Fruit fly (Drosophila melanogaster) whole organism, embryonic: ENCODE measurements around the gene nonC.

Experiments used
- Bgb ChIP-seq: fragments of 200-800 bp; sonication (Bioruptor generic); IDR thresholded peaks from 2 replicates; pipeline ENCODE4 v1.3.6; 2022; ENCODE audit warnings: missing biosample characterization, missing genetic modification characterization; ENCODE audit not compliant: partially characterized antibody
- CG10209 ChIP-seq: fragments of 200-800 bp; sonication (Bioruptor generic); optimal IDR thresholded peaks from 3 replicates; lab custom pipeline; 2017; ENCODE audit warnings: missing biosample characterization, mild to moderate bottlenecking, missing genetic modification characterization, missing genetic modification reagents
- CG10654 ChIP-seq: fragments of 200-800 bp; sonication (Bioruptor generic); optimal IDR thresholded peaks from 2 replicates; lab custom pipeline; 2016; ENCODE audit warnings: missing biosample characterization, missing genetic modification characterization
- CG12744 ChIP-seq: fragments of 200-800 bp; sonication (Bioruptor generic); optimal IDR thresholded peaks from 2 replicates; lab custom pipeline; 2016; ENCODE audit warnings: missing biosample characterization, missing genetic modification characterization
- CG13775 ChIP-seq: fragments of 200-800 bp; sonication (Bioruptor generic); optimal IDR thresholded peaks from 3 replicates; lab custom pipeline; 2017; ENCODE audit warnings: missing biosample characterization, mild to moderate bottlenecking, missing genetic modification characterization
- CG14860 ChIP-seq: fragments of 200-800 bp; sonication (Bioruptor generic); IDR thresholded peaks from 3 replicates; pipeline ENCODE4 v1.3.6; 2022; ENCODE audit warnings: missing biosample characterization, missing genetic modification characterization; ENCODE audit not compliant: partially characterized antibody
- CG1647 ChIP-seq: fragments of 200-800 bp; sonication (Bioruptor generic); optimal IDR thresholded peaks from 3 replicates; lab custom pipeline; 2016; ENCODE audit warnings: missing biosample characterization, missing genetic modification characterization
- CG16779 ChIP-seq: fragments of 200-800 bp; sonication (Bioruptor generic); IDR thresholded peaks from 2 replicates; pipeline ENCODE4 v1.3.6; 2022; ENCODE audit warnings: missing biosample characterization, missing genetic modification characterization
- CG16863 ChIP-seq: fragments of 200-800 bp; sonication (Bioruptor generic); optimal IDR thresholded peaks from 3 replicates; lab custom pipeline; 2016; ENCODE audit warnings: missing biosample characterization, missing genetic modification characterization
- CG17186 ChIP-seq: fragments of 200-800 bp; sonication (Bioruptor generic); optimal IDR thresholded peaks from 3 replicates; lab custom pipeline; 2017; ENCODE audit warnings: missing biosample characterization, missing genetic modification reagents, missing genetic modification characterization
- CG2116 ChIP-seq: fragments of 200-800 bp; sonication (Bioruptor generic); optimal IDR thresholded peaks from 3 replicates; lab custom pipeline; 2018; ENCODE audit warnings: missing biosample characterization, mild to moderate bottlenecking, missing genetic modification characterization
- CG2129 ChIP-seq: fragments of 200-800 bp; sonication (Bioruptor generic); IDR thresholded peaks from 2 replicates; pipeline ENCODE4 v1.3.6; 2022; ENCODE audit warnings: missing biosample characterization, missing genetic modification characterization; ENCODE audit not compliant: partially characterized antibody
- CG2202 ChIP-seq: fragments of 200-800 bp; sonication (Bioruptor generic); optimal IDR thresholded peaks from 2 replicates; lab custom pipeline; 2018; ENCODE audit warnings: missing biosample characterization, mild to moderate bottlenecking, missing genetic modification characterization
- CG30431 ChIP-seq: fragments of 200-800 bp; sonication (Bioruptor generic); optimal IDR thresholded peaks from 2 replicates; lab custom pipeline; 2017; ENCODE audit warnings: missing biosample characterization, missing genetic modification characterization
- CG4424 ChIP-seq: fragments of 200-800 bp; sonication (Bioruptor generic); optimal IDR thresholded peaks from 3 replicates; lab custom pipeline; 2016; ENCODE audit warnings: missing biosample characterization, missing genetic modification characterization
- CG4617 ChIP-seq: fragments of 200-800 bp; sonication (Bioruptor generic); optimal IDR thresholded peaks from 3 replicates; lab custom pipeline; 2016; ENCODE audit warnings: missing biosample characterization, missing genetic modification characterization, borderline replicate concordance
- CG6254 ChIP-seq: fragments of 200-800 bp; sonication (Bioruptor generic); optimal IDR thresholded peaks from 3 replicates; lab custom pipeline; 2017; ENCODE audit warnings: mild to moderate bottlenecking, missing biosample characterization, missing genetic modification reagents, missing genetic modification characterization
- CG6272 ChIP-seq: fragments of 200-800 bp; sonication (Bioruptor generic); IDR thresholded peaks from 2 replicates; pipeline ENCODE4 v1.3.6; 2022; ENCODE audit warnings: missing biosample characterization, missing genetic modification characterization
- CG8388 ChIP-seq: fragments of 200-800 bp; sonication (Bioruptor generic); optimal IDR thresholded peaks from 2 replicates; lab custom pipeline; 2019; ENCODE audit warnings: missing biosample characterization, mild to moderate bottlenecking, missing genetic modification characterization, moderate library complexity
- CG9932 ChIP-seq: fragments of 200-800 bp; sonication (Bioruptor generic); IDR thresholded peaks from 2 replicates; pipeline ENCODE4 v1.3.6; 2022; ENCODE audit warnings: missing biosample characterization, missing genetic modification characterization
- D19A ChIP-seq: fragments of 200-800 bp; optimal IDR thresholded peaks from 3 replicates; lab custom pipeline; 2019; ENCODE audit warnings: missing biosample characterization, mild to moderate bottlenecking, missing genetic modification characterization, moderate library complexity
- Dad ChIP-seq: fragments of 200-800 bp; sonication (Bioruptor generic); optimal IDR thresholded peaks from 3 replicates; lab custom pipeline; 2016; ENCODE audit warnings: missing biosample characterization, missing genetic modification characterization
- Dip2 ChIP-seq: fragments of 200-800 bp; sonication (Bioruptor generic); IDR thresholded peaks from 2 replicates; pipeline ENCODE4 v1.3.6; 2022; ENCODE audit warnings: missing biosample characterization, missing genetic modification characterization
- Dref ChIP-seq: fragments of 200-800 bp; sonication (Bioruptor generic); IDR thresholded peaks from 2 replicates; pipeline ENCODE4 v1.3.6; 2022; ENCODE audit warnings: missing biosample characterization, missing genetic modification characterization
- Elba2 ChIP-seq: fragments of 200-800 bp; sonication (Bioruptor generic); optimal IDR thresholded peaks from 3 replicates; lab custom pipeline; 2016; ENCODE audit warnings: missing biosample characterization, missing genetic modification characterization
- Lpt ChIP-seq: fragments of >200 bp; optimal IDR thresholded peaks from 2 replicates; lab custom pipeline; 2018; ENCODE audit warnings: missing biosample characterization, missing genetic modification characterization
- Oli ChIP-seq: fragments of 200-800 bp; sonication (Bioruptor generic); optimal IDR thresholded peaks from 2 replicates; lab custom pipeline; 2018; ENCODE audit warnings: missing biosample characterization, mild to moderate bottlenecking, missing genetic modification characterization, moderate library complexity
- Rfx ChIP-seq: fragments of 200-800 bp; sonication (Bioruptor generic); IDR thresholded peaks from 2 replicates; pipeline ENCODE4 v1.3.6; 2022; ENCODE audit warnings: missing biosample characterization, missing genetic modification characterization
- Sry-δ ChIP-seq: fragments of 200-800 bp; sonication (Bioruptor generic); optimal IDR thresholded peaks from 2 replicates; lab custom pipeline; 2016; ENCODE audit warnings: missing biosample characterization, missing genetic modification characterization
- Vsx1 ChIP-seq: fragments of 200-800 bp; sonication (Bioruptor generic); optimal IDR thresholded peaks from 2 replicates; lab custom pipeline; 2017; ENCODE audit warnings: missing biosample characterization, mild to moderate bottlenecking, missing genetic modification characterization, missing genetic modification reagents
- abd-A ChIP-seq: fragments of 200-800 bp; sonication (Bioruptor generic); optimal IDR thresholded peaks from 3 replicates; lab custom pipeline; 2019; ENCODE audit warnings: missing biosample characterization, mild to moderate bottlenecking, missing genetic modification characterization, moderate library complexity
- chinmo ChIP-seq: fragments of 200-800 bp; sonication (Bioruptor generic); IDR thresholded peaks from 4 replicates; pipeline ENCODE4 v1.3.6; 2022; ENCODE audit warnings: missing biosample characterization, missing genetic modification characterization; ENCODE audit not compliant: partially characterized antibody
- dan ChIP-seq: fragments of 200-800 bp; sonication (Bioruptor generic); IDR thresholded peaks from 2 replicates; pipeline ENCODE4 v1.3.6; 2022; ENCODE audit warnings: missing biosample characterization, missing genetic modification characterization
- fd102C ChIP-seq: fragments of 200-800 bp; sonication (Bioruptor generic); optimal IDR thresholded peaks from 2 replicates; lab custom pipeline; 2018; ENCODE audit warnings: missing biosample characterization, mild to moderate bottlenecking, missing genetic modification characterization, moderate library complexity
- fd64A ChIP-seq: fragments of 200-800 bp; sonication (Bioruptor generic); optimal IDR thresholded peaks from 3 replicates; lab custom pipeline; 2018; ENCODE audit warnings: missing biosample characterization, mild to moderate bottlenecking, missing genetic modification characterization
- gcm2 ChIP-seq: fragments of 200-800 bp; sonication (Bioruptor generic); optimal IDR thresholded peaks from 2 replicates; lab custom pipeline; 2016; ENCODE audit warnings: missing biosample characterization, missing genetic modification characterization
- gfzf ChIP-seq: fragments of 200-800 bp; sonication (Bioruptor generic); optimal IDR thresholded peaks from 2 replicates; lab custom pipeline; 2016; ENCODE audit warnings: missing biosample characterization, mild to moderate bottlenecking, missing genetic modification characterization, moderate library complexity
- ind ChIP-seq: fragments of 200-800 bp; sonication (Bioruptor generic); optimal IDR thresholded peaks from 3 replicates; lab custom pipeline; 2016; ENCODE audit warnings: missing biosample characterization, missing genetic modification characterization
- kni ChIP-seq: fragments of 200-800 bp; sonication (Bioruptor generic); optimal IDR thresholded peaks from 3 replicates; lab custom pipeline; 2017; ENCODE audit warnings: mild to moderate bottlenecking, missing biosample characterization, missing genetic modification reagents, missing genetic modification characterization
- lmd ChIP-seq: fragments of 200-800 bp; sonication (Bioruptor generic); IDR thresholded peaks from 2 replicates; pipeline ENCODE4 v1.3.6; 2022; ENCODE audit warnings: missing biosample characterization, missing genetic modification characterization
- luna ChIP-seq: fragments of 200-800 bp; sonication (Bioruptor generic); optimal IDR thresholded peaks from 2 replicates; lab custom pipeline; 2016; ENCODE audit warnings: missing biosample characterization, missing genetic modification characterization
- nmo ChIP-seq: fragments of 200-800 bp; sonication (Bioruptor generic); optimal IDR thresholded peaks from 2 replicates; lab custom pipeline; 2018; ENCODE audit warnings: missing biosample characterization, mild to moderate bottlenecking, missing genetic modification characterization, moderate library complexity
- sc ChIP-seq, 3 experiments: fragments of >200 bp in 2 of 3; fragments of 200-800 bp in 1 of 3; sonication (Bioruptor generic) in 1 of 3; optimal IDR thresholded peaks; 2 replicates in 2 of 3; 3 replicates in 1 of 3; lab custom pipeline; 2017; ENCODE audit warnings: mild to moderate bottlenecking in 1 of 3, missing biosample characterization in 1 of 3, missing genetic modification characterization in 1 of 3, missing genetic modification reagents in 1 of 3
- usp ChIP-seq: fragments of >200 bp; optimal IDR thresholded peaks from 2 replicates; lab custom pipeline; 2017; ENCODE audit warnings: missing biosample characterization, missing genetic modification characterization
- vvl ChIP-seq: fragments of 200-800 bp; sonication (Bioruptor generic); IDR thresholded peaks from 2 replicates; pipeline ENCODE4 v1.3.6; 2022; ENCODE audit warnings: missing biosample characterization, missing genetic modification characterization
- wdn ChIP-seq: fragments of 200-800 bp; sonication (Bioruptor generic); IDR thresholded peaks from 2 replicates; pipeline ENCODE4 v1.3.6; 2022; ENCODE audit warnings: missing biosample characterization, missing genetic modification characterization
- wor ChIP-seq: fragments of 200-800 bp; sonication (Bioruptor generic); IDR thresholded peaks from 2 replicates; pipeline ENCODE4 v1.3.6; 2022; ENCODE audit warnings: missing biosample characterization, missing genetic modification characterization
- z ChIP-seq: fragments of 200-800 bp; sonication (Bioruptor generic); IDR thresholded peaks from 3 replicates; pipeline ENCODE4 v1.3.6; 2022; ENCODE audit warnings: missing biosample characterization, missing genetic modification characterization
- zf30C ChIP-seq: fragments of 200-800 bp; sonication (Bioruptor generic); optimal IDR thresholded peaks from 3 replicates; lab custom pipeline; 2018; ENCODE audit warnings: missing biosample characterization, mild to moderate bottlenecking, missing genetic modification characterization

The nonC gene

dm6 chrX:6843841-6844440, 19.6 kb downstream of the nonC start, which contains the start of the genes CG14435 and Tmf (continued):
- TF ChIP-seq CG9932 (GFP tag; lab: Robert Waterston, UW) = peak; percentile 93
- TF ChIP-seq wor (GFP tag; lab: Robert Waterston, UW) = peak; percentile 75
- TF ChIP-seq CG6272 (GFP tag; lab: Robert Waterston, UW) = peak; percentile 87
- TF ChIP-seq lmd (GFP tag; lab: Robert Waterston, UW) = peak; percentile 89
- peak; percentile 75 for TF ChIP-seq Dref
- peak; percentile 91 for TF ChIP-seq nmo (GFP tag; lab: Kevin White, UChicago)
- TF ChIP-seq CG13775 (GFP tag; lab: Kevin White, UChicago) = peak; percentile 90
- TF ChIP-seq Sry-δ = peak; percentile 36
- peak; percentile 76 for TF ChIP-seq dan (GFP tag; lab: Robert Waterston, UW)
- TF ChIP-seq CG2202 (tag; lab: Kevin White, UChicago) = peak; percentile 19
- TF ChIP-seq Rfx (GFP tag; lab: Robert Waterston, UW) = peak; percentile 91
- TF ChIP-seq Bgb = peak; percentile 21; the same call in 1 of the 2 replicates
- peak; percentile 76 for TF ChIP-seq wdn (GFP tag; lab: Robert Waterston, UW)
- peak; percentile 57 for TF ChIP-seq Elba2
- peak; percentile 55 for TF ChIP-seq kni
- peak; percentile 62 for TF ChIP-seq gfzf (GFP tag; lab: Kevin White, UChicago)
- TF ChIP-seq CG2129 = no peak
- 0 out of 2 replicates have a peak, but pooled peaks have one; percentile 6 for TF ChIP-seq CG16779
- TF ChIP-seq CG30431 (GFP tag; lab: Kevin White, UChicago) = peak; percentile 80
- peak; percentile 79 for TF ChIP-seq CG2116 (GFP tag; lab: Kevin White, UChicago)
- 0 out of 4 replicates have a peak, but pooled peaks have one; percentile 48 for TF ChIP-seq chinmo (GFP tag; lab: Robert Waterston, UW)
- TF ChIP-seq CG1647 (GFP tag; lab: Kevin White, UChicago) = peak; percentile 35
- no peak for TF ChIP-seq abd-A
- peak; percentile 52 for TF ChIP-seq CG16863 (GFP tag; lab: Kevin White, UChicago)
- TF ChIP-seq ind (GFP tag; lab: Kevin White, UChicago) = peak; percentile 82
- peak; percentile 81 for TF ChIP-seq CG4424 (GFP tag; lab: Kevin White, UChicago)
- no peak for TF ChIP-seq fd64A
- TF ChIP-seq Oli (tag; lab: Kevin White, UChicago) = peak; percentile 83
- TF ChIP-seq D19A = peak; percentile 74
- TF ChIP-seq CG14860 = 0 out of 3 replicates have a peak, but pooled peaks have one; percentile 23
- TF ChIP-seq usp (GFP tag; lab: Kevin White, UChicago) = no peak
- TF ChIP-seq Lpt (GFP tag; lab: Kevin White, UChicago) = no peak
- no peak for TF ChIP-seq CG12744 (GFP tag; lab: Kevin White, UChicago)
- no peak for TF ChIP-seq CG4617 (GFP tag; lab: Kevin White, UChicago)
- peak; percentile 84 for TF ChIP-seq CG10209 (GFP tag; lab: Kevin White, UChicago)
- TF ChIP-seq zf30C (GFP tag; lab: Kevin White, UChicago) = no peak
- no peak for TF ChIP-seq gcm2 (GFP tag; lab: Kevin White, UChicago)
- TF ChIP-seq luna = no peak
- no peak for TF ChIP-seq z (GFP tag; lab: Robert Waterston, UW)
- peak; percentile 8 for TF ChIP-seq fd102C (GFP tag; lab: Kevin White, UChicago)
- TF ChIP-seq sc (optimal IDR thresholded peaks at IDR 0.05; lab: Kevin White, UChicago) = no peak
- TF ChIP-seq sc (GFP tag; optimal IDR thresholded peaks at IDR 0.05; lab: Kevin White, UChicago) = peak; percentile 58
- TF ChIP-seq CG17186 (GFP tag; lab: Kevin White, UChicago) = peak; percentile 31
- TF ChIP-seq Vsx1 (GFP tag; lab: Kevin White, UChicago) = peak; percentile 47
- peak; percentile 53 for TF ChIP-seq CG6254 (GFP tag; lab: Kevin White, UChicago)
- peak; percentile 83 for TF ChIP-seq vvl (GFP tag; lab: Robert Waterston, UW)
- TF ChIP-seq Dad (GFP tag; lab: Kevin White, UChicago) = peak; percentile 51
- TF ChIP-seq Dip2 (GFP tag; lab: Robert Waterston, UW) = 0 out of 2 replicates have a peak, but pooled peaks have one; percentile 27
- TF ChIP-seq CG10654 (GFP tag; lab: Kevin White, UChicago) = peak; percentile 64
- TF ChIP-seq CG8388 (GFP tag; lab: Kevin White, UChicago) = peak; percentile 76
